Fruit fly (Drosophila melanogaster): ENCODE data around the gene fws.

DNA sequence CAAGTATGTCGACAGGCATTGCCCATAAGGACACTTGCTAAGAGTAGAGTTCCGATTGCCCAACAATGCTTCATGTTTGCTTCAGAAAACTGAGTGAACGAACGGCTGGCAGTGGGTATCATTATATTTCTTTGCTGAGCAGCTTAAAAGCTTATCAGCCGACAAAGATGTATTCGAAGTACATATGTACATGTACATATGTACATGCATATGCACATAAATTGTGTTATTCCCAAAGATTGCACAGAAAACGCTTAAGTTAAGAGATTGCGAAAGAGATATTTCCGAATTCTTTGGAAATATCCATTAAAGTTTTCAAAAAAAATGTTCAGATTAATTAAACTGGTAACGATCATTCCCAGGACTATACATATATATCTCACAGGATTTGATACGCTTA lies 25.0 kb downstream of the fws start, which contains the start of gene SPH93:
- TF ChIP-seq CG8478 (optimal IDR thresholded peaks at IDR 0.05) (no peak), CTCF (optimal IDR thresholded peaks at IDR 0.05) (no peak)
